Fruit fly (Drosophila melanogaster): ENCODE results near the gene mRpS35.

DNA sequence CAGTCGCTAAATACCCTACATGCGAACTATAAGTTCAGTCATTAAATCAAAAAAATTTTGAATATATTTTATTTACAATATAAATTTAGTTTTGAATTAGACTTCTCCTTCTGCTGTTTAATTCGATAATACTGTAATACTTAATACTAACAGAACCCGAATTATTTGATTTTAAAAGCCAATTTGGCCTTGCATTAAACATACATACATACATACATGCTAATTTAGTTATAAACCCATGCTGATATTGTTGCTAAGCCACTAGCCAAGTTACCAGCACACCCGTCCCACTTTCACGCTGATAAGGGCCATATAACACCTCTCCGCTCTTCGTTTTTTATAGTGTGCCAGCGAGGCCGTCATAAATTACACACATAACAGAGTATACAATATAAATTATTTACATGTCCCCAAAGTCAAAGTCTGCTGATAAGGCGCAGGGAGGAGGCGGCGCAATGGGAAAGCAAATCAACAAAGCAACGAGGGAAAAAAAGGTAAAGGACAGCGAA lies 18.5 kb downstream of the mRpS35 start:
- peak; percentile 79 for TF ChIP-seq Mnt (GFP tag; optimal IDR thresholded peaks at IDR 0.05)
- peak; percentile 78 for TF ChIP-seq toe (GFP tag; optimal IDR thresholded peaks at IDR 0.05)
- peak; percentile 76 for TF ChIP-seq CG5204 (GFP tag; optimal IDR thresholded peaks at IDR 0.05)

All from whole organism, adult.